Worm (Caenorhabditis elegans): ENCODE data around the gene F11G11.4.

The F11G11.4 gene

DNA sequence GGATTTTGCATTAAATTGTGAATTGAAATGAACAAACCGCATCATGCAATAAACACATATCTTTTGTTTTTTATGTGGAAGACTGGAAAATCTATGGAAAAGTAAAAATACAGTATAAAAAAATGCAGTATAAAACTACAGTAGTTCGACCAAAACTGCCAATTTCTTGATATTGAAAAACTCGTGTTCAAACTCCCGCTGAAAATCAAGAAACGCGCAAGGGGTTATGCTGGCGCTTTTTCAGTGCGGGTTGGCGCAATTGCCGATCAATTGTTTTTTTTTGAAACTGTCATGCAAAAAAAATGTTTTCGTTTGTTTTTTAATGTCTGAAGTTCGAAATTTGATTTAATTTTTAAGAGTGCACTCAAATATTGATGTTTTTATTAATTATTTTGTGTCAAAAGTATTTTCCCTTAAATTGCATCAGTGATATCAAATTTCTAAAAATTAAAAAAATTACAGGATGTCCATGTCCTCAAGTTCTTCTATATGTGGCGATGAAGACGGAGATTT is 8.7 kb upstream of the F11G11.4 start, which contains the start of gene dnj-9:
Gene dnj-9, plus strand, starts transcription at position 463 of the 513 bp plus-strand sequence.
- TF ChIP-seq F44E2.7 (GFP tag; IDR thresholded peaks at IDR 0.05) (no peak), rbr-2 (tag; optimal IDR thresholded peaks at IDR 0.05) (peak; percentile 94), zag-1 (tag; optimal IDR thresholded peaks at IDR 0.05) (peak; percentile 76), daf-12 (tag; optimal IDR thresholded peaks at IDR 0.05) (no peak), gei-8 (GFP tag; optimal IDR thresholded peaks at IDR 0.05) (no peak), mxl-2 (GFP tag; conservative IDR thresholded peaks at IDR 0.05) (peak; percentile 80), fkh-10 (GFP tag; optimal IDR thresholded peaks at IDR 0.05) (peak; percentile 86), hif-1 (tag; optimal IDR thresholded peaks at IDR 0.05) (peak; percentile 52 to 72), sdz-12 (GFP tag; optimal IDR thresholded peaks at IDR 0.05) (no peak), lin-39 (tag; optimal IDR thresholded peaks at IDR 0.05) (no peak), nhr-102 (tag; optimal IDR thresholded peaks at IDR 0.05) (peak; percentile 97), unc-62 (GFP tag; optimal IDR thresholded peaks at IDR 0.05 in 1 of 2) (peak in 1 of 2 experiments; percentile 98), unc-62 (tag; optimal IDR thresholded peaks at IDR 0.05) (no peak), ama-1 (optimal IDR thresholded peaks at IDR 0.05) (no peak), F10B5.3 (tag; optimal IDR thresholded peaks at IDR 0.05) (peak; percentile 93), ceh-44 (GFP tag; IDR thresholded peaks at IDR 0.05) (0 out of 2 replicates have a peak, but pooled peaks have one; percentile 20), lir-3 (tag; optimal IDR thresholded peaks at IDR 0.05) (peak; percentile 18), ztf-11 (tag; optimal IDR thresholded peaks at IDR 0.05) (no peak), nhr-237 (tag; optimal IDR thresholded peaks at IDR 0.05) (no peak), zip-11 (GFP tag; IDR thresholded peaks at IDR 0.05) (no peak), vab-7 (GFP tag; IDR thresholded peaks at IDR 0.05) (no peak), daf-8 (GFP tag; IDR thresholded peaks at IDR 0.05) (no peak), ceh-28 (tag; optimal IDR thresholded peaks at IDR 0.05) (no peak), F37D6.2 (tag; optimal IDR thresholded peaks at IDR 0.05) (peak; percentile 89), snpc-1.2 (GFP tag; IDR thresholded peaks at IDR 0.05) (peak; percentile 73; the same call in 1 of the 2 replicates), lin-38 (GFP tag; IDR thresholded peaks at IDR 0.05) (peak; percentile 92), nhr-76 (tag; optimal IDR thresholded peaks at IDR 0.05) (peak; percentile 41), T26A8.4 (GFP tag; IDR thresholded peaks at IDR 0.05) (peak; percentile 95), T20F7.1 (GFP tag; optimal IDR thresholded peaks at IDR 0.05) (peak; percentile 88), duxl-1 (tag; optimal IDR thresholded peaks at IDR 0.05; ENCODE audit: poor library complexity) (peak; percentile 92), dmd-6 (GFP tag; IDR thresholded peaks at IDR 0.05) (peak; percentile 94), nhr-6 (tag; optimal IDR thresholded peaks at IDR 0.05) (peak; percentile 93), ztf-7 (tag; optimal IDR thresholded peaks at IDR 0.05) (peak; percentile 82), F26F4.8 (GFP tag; conservative IDR thresholded peaks at IDR 0.05) (no peak), nhr-11 (tag; optimal IDR thresholded peaks at IDR 0.05) (peak; percentile 84), daf-19 (GFP tag; conservative IDR thresholded peaks at IDR 0.05) (peak; percentile 45; the same call in 1 of the 2 replicates), attf-4 (tag; optimal IDR thresholded peaks at IDR 0.05) (no peak), arid-1 (GFP tag; conservative IDR thresholded peaks at IDR 0.05) (peak; percentile 83), Y48G9A.11 (GFP tag; IDR thresholded peaks at IDR 0.05) (peak; percentile 72), nhr-28 (tag; optimal IDR thresholded peaks at IDR 0.05) (peak; percentile 83), aly-2 (tag; optimal IDR thresholded peaks at IDR 0.05) (no peak), Y5F2A.4 (GFP tag; optimal IDR thresholded peaks at IDR 0.05) (no peak), ceh-20 (GFP tag; IDR thresholded peaks at IDR 0.05) (peak; percentile 90), daf-16 (GFP tag; optimal IDR thresholded peaks at IDR 0.05) (peak; percentile 38 to 85), daf-16 (tag; optimal IDR thresholded peaks at IDR 0.05) (peak; percentile 79), zip-2 (tag; optimal IDR thresholded peaks at IDR 0.05) (peak; percentile 64), unc-39 (tag; optimal IDR thresholded peaks at IDR 0.05) (no peak), tag-97 (GFP tag; IDR thresholded peaks at IDR 0.05) (no peak), F49E8.2 (tag; optimal IDR thresholded peaks at IDR 0.05; ENCODE audit: borderline replicate concordance) (peak; percentile 89), hlh-30 (tag; optimal IDR thresholded peaks at IDR 0.05; ENCODE audit: insufficient read depth) (peak; percentile 88), mxl-3 (GFP tag; optimal IDR thresholded peaks at IDR 0.05) (peak; percentile 55), ZK546.5 (tag; optimal IDR thresholded peaks at IDR 0.05) (no peak), nhr-42 (GFP tag; IDR thresholded peaks at IDR 0.05) (peak; percentile 82)
